Worm (Caenorhabditis elegans): ENCODE measurements around the gene C27F2.7.
"Not testable (repeated sequence)": the region's sequence is repeated elsewhere in the genome, so short reads cannot be mapped to it uniquely, and the experiment has no call there.

The C27F2.7 gene

ce11 chrIII:4986790-4987259 lies 2.5 kb upstream of the C27F2.7 start, which contains the start of the genes C27F2.10 and wdr-60:
C27F2.10 (minus strand) TSS chrIII:4986898.
wdr-60 (plus strand) TSS chrIII:4987209.
- TF ChIP-seq dpl-1 (GFP tag; optimal IDR thresholded peaks at IDR 0.05) (peak; percentile 82), mes-2 (tag; optimal IDR thresholded peaks at IDR 0.05; ENCODE audit: poor library complexity, severe bottlenecking) (peak; percentile 92), hif-1 (tag; optimal IDR thresholded peaks at IDR 0.05) (peak in 1 of 2 experiments; percentile 31), daf-19 (GFP tag; conservative IDR thresholded peaks at IDR 0.05) (no peak), lsy-2 (tag; optimal IDR thresholded peaks at IDR 0.05) (peak in 1 of 2 experiments; percentile 4)

ce11 chrIII:4983961-4984360 lies 333 bp downstream of the C27F2.7 start:
- TF ChIP-seq nhr-10 (tag; optimal IDR thresholded peaks at IDR 0.05) (no peak), ceh-32 (tag; optimal IDR thresholded peaks at IDR 0.05; ENCODE audit: poor library complexity) (no peak), vab-7 (GFP tag; IDR thresholded peaks at IDR 0.05) (no peak), Y5F2A.4 (GFP tag; optimal IDR thresholded peaks at IDR 0.05) (no peak), arid-1 (GFP tag; conservative IDR thresholded peaks at IDR 0.05) (no peak), unc-62 (GFP tag; optimal IDR thresholded peaks at IDR 0.05 in 1 of 2) (peak in 1 of 2 experiments; percentile 92), unc-62 (tag; optimal IDR thresholded peaks at IDR 0.05) (no peak), skn-1 (tag; optimal IDR thresholded peaks at IDR 0.05) (no peak)

DNA sequence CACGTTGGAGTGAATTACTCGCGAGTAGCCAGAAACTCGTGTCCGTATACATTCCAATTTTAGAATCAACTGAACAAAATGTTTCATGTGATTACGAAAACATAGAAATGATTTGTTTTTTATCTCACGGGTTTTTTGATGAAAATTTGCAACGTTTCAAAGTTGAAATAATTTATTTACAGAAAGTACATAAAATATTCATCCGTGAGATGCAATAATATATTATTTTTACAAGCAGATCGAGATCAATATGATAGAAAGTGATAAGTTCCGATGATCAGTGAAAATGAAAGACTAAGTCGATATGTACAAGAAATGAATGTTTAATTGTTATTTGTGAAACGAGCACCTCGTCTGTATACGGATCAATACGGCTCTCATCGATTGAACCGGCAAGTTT lies 3.9 kb downstream of the C27F2.7 start, which contains the start of gene C27F2.6:
Gene C27F2.6 (minus strand): TSS at position 101 of the 400 bp plus-strand sequence.
- not testable (repeated sequence) for TF ChIP-seq lin-39 (tag; optimal IDR thresholded peaks at IDR 0.05); F44E2.7 (GFP tag; IDR thresholded peaks at IDR 0.05); ztf-7 (tag; optimal IDR thresholded peaks at IDR 0.05)

DNA sequence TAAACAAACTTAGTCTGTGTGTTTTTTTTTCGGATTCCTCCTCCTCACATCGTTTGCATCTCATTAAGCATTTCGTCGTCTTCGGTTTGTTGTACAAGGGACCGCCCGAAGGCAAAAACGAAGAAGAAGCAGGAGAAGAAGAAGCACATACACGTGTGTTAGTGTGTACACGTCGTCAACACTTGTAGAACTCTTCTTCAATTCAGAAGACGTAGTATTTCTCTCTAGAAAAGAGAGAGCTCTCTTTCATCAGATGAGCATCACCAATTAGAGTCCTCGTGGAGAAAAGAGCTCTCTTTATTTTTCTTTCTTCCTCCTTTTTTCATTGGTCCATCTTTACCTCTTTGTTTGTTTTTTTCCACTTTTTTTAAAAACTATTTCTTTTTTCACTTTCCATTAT lies 16.1 kb downstream of the C27F2.7 start:
- peak in 1 of 2 experiments; percentile 53 for TF ChIP-seq mdl-1 (tag; optimal IDR thresholded peaks at IDR 0.05)
- 0 out of 2 replicates have a peak, but pooled peaks have one; percentile 22 for TF ChIP-seq ctbp-1 (GFP tag; IDR thresholded peaks at IDR 0.05)
- no peak for TF ChIP-seq zip-11 (GFP tag; IDR thresholded peaks at IDR 0.05)

DNA sequence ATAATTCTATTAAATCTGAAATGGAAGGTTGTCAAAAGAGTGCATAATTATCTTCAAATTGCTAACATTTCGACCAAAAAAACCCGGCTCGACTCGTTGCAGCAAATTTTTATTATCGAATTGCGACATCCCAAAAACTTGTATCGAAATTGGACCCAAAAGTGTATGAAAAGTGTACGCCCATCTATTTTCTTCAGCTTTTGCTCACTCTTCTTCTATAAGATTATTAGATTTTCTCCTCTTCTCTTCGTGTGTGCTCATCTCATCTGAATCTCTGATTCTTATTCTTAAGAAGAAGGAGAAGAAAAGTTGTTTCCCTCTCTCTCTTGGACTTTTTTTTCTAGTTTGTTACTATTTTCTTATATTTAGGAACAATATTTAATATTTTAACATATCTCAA lies 17.1 kb downstream of the C27F2.7 start:
- TF ChIP-seq fkh-10 (GFP tag; optimal IDR thresholded peaks at IDR 0.05) (peak; percentile 79), lsy-2 (tag; optimal IDR thresholded peaks at IDR 0.05) (peak in 1 of 2 experiments; percentile 31), arid-1 (GFP tag; conservative IDR thresholded peaks at IDR 0.05) (no peak), ces-1 (GFP tag; optimal IDR thresholded peaks at IDR 0.05) (peak; percentile 95), ctbp-1 (GFP tag; IDR thresholded peaks at IDR 0.05) (0 out of 2 replicates have a peak, but pooled peaks have one; percentile 23), lin-1 (GFP tag; IDR thresholded peaks at IDR 0.05) (no peak)

DNA sequence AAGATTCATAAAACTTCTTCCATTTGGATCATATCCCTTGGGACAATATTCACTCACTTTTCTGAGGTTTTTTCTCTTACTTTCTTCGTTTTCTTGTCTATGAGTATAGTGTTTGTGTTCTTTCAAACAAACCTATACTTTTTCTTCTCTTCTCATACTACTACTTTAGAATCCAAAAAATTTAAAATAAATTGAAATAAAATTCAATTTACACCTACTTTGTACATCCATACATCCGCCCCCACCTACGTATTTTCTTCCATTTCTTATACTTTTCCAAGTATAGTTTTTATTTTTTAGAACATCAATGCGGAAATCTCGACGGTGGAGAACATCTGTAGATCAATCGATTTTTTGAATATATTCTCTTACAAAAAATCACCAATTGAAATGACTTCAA lies 19.0 kb downstream of the C27F2.7 start, which contains the start of gene nca-2:
Gene nca-2 (plus strand): TSS at position 301 of the 400 bp plus-strand sequence.
- no peak for TF ChIP-seq dmd-6 (GFP tag; IDR thresholded peaks at IDR 0.05)
- TF ChIP-seq attf-4 (tag; optimal IDR thresholded peaks at IDR 0.05): no peak
- TF ChIP-seq nhr-111 (GFP tag; optimal IDR thresholded peaks at IDR 0.05): no peak
- TF ChIP-seq hif-1 (tag; optimal IDR thresholded peaks at IDR 0.05): no peak
- no peak for TF ChIP-seq tra-1 (GFP tag; IDR thresholded peaks at IDR 0.05)
- TF ChIP-seq fos-1 (tag; optimal IDR thresholded peaks at IDR 0.05): no peak
- TF ChIP-seq ceh-20 (GFP tag; IDR thresholded peaks at IDR 0.05): no peak
- TF ChIP-seq spr-1 (tag; optimal IDR thresholded peaks at IDR 0.05): no peak
- no peak for TF ChIP-seq unc-39 (tag; optimal IDR thresholded peaks at IDR 0.05)
- no peak for TF ChIP-seq nhr-6 (tag; optimal IDR thresholded peaks at IDR 0.05)
- no peak for TF ChIP-seq cey-2 (tag; optimal IDR thresholded peaks at IDR 0.05; ENCODE audit: borderline replicate concordance, insufficient read depth)
- no peak for TF ChIP-seq ztf-11 (tag; optimal IDR thresholded peaks at IDR 0.05)
- TF ChIP-seq Y105C5A.15 (GFP tag; IDR thresholded peaks at IDR 0.05): no peak
- TF ChIP-seq T20F7.1 (GFP tag; optimal IDR thresholded peaks at IDR 0.05): no peak

Data from whole organism, L4 larva.